Fruit fly (Drosophila melanogaster) whole organism, wandering third instar larva: ENCODE data around the gene CG14853.

Experiments
- Abd-B ChIP-seq: fragments of >200 bp; optimal IDR thresholded peaks from 2 replicates; lab custom pipeline; 2017; ENCODE audit warnings: missing biosample characterization, missing genetic modification characterization
- CG32264 ChIP-seq: fragments of 200-800 bp; sonication (Bioruptor generic); optimal IDR thresholded peaks from 2 replicates; lab custom pipeline; 2016; ENCODE audit warnings: missing biosample characterization, missing genetic modification characterization
- CG9705 ChIP-seq: fragments of 200-800 bp; sonication (Bioruptor generic); optimal IDR thresholded peaks from 2 replicates; lab custom pipeline; 2018; ENCODE audit warnings: missing biosample characterization, mild to moderate bottlenecking, missing genetic modification characterization
- CrebA ChIP-seq: fragments of 200-800 bp; sonication (Bioruptor generic); optimal IDR thresholded peaks from 2 replicates; lab custom pipeline; 2016; ENCODE audit warnings: missing biosample characterization, mild to moderate bottlenecking, missing genetic modification characterization, borderline replicate concordance
- Dfd ChIP-seq: fragments of >200 bp; optimal IDR thresholded peaks from 2 replicates; lab custom pipeline; 2017; ENCODE audit warnings: missing biosample characterization, missing genetic modification characterization
- Dif ChIP-seq: fragments of 200-275, 200-300 bp; sonication (Bioruptor generic); optimal IDR thresholded peaks from 2 replicates; lab custom pipeline; 2018; ENCODE audit warnings: missing biosample characterization, missing genetic modification characterization; ENCODE audit not compliant: partially characterized antibody
- GATAd ChIP-seq: sonication (Bioruptor generic); optimal IDR thresholded peaks from 2 replicates; lab custom pipeline; 2016; ENCODE audit warnings: missing biosample characterization, missing genetic modification characterization
- HLH106 ChIP-seq: fragments of 200-800 bp; optimal IDR thresholded peaks from 3 replicates; lab custom pipeline; 2019; ENCODE audit warnings: missing biosample characterization, mild to moderate bottlenecking, missing genetic modification characterization, moderate library complexity
- Hnf4 ChIP-seq: fragments of 200-800 bp; sonication (Bioruptor generic); optimal IDR thresholded peaks from 2 replicates; lab custom pipeline; 2016; ENCODE audit warnings: missing biosample characterization, mild to moderate bottlenecking, missing genetic modification characterization
- Hr78 ChIP-seq: fragments of >200 bp; optimal IDR thresholded peaks from 2 replicates; lab custom pipeline; 2017; ENCODE audit warnings: missing biosample characterization, missing genetic modification characterization
- Hr83 ChIP-seq: fragments of 200-300 bp; sonication (Bioruptor generic); optimal IDR thresholded peaks from 2 replicates; lab custom pipeline; 2016; ENCODE audit warnings: missing biosample characterization, mild to moderate bottlenecking, missing genetic modification characterization, moderate library complexity; ENCODE audit not compliant: poor library complexity, severe bottlenecking
- Jra ChIP-seq: sonication (Bioruptor generic); optimal IDR thresholded peaks from 2 replicates; lab custom pipeline; 2016; ENCODE audit warnings: missing biosample characterization, missing genetic modification characterization
- Mio ChIP-seq: sonication (Bioruptor generic); optimal IDR thresholded peaks from 2 replicates; lab custom pipeline; 2016; ENCODE audit warnings: missing biosample characterization, missing genetic modification characterization
- Myc ChIP-seq: fragments of >200 bp; optimal IDR thresholded peaks from 2 replicates; lab custom pipeline; 2017
- N ChIP-seq: fragments of >200 bp; optimal IDR thresholded peaks from 2 replicates; lab custom pipeline; 2018; ENCODE audit warnings: missing biosample characterization, missing external identifiers, missing genetic modification characterization
- OdsH ChIP-seq: fragments of 200-800 bp; sonication (Bioruptor generic); optimal IDR thresholded peaks from 2 replicates; lab custom pipeline; 2016; ENCODE audit warnings: missing biosample characterization, mild to moderate bottlenecking, missing genetic modification characterization
- Rel ChIP-seq, 2 experiments: fragments of 200-800 bp; sonication (Bioruptor generic) in 1 of 2; optimal IDR thresholded peaks; 2 replicates in 1 of 2; 3 replicates in 1 of 2; lab custom pipeline; 2016 to 2019; ENCODE audit warnings: mild to moderate bottlenecking in 2 of 2, missing biosample characterization in 2 of 2, missing genetic modification characterization in 2 of 2, moderate library complexity in 1 of 2
- Sp1 ChIP-seq: fragments of 200-800 bp; sonication (Bioruptor generic); optimal IDR thresholded peaks from 3 replicates; lab custom pipeline; 2019; ENCODE audit warnings: missing biosample characterization, mild to moderate bottlenecking, missing genetic modification characterization, moderate library complexity
- Vsx2 ChIP-seq: fragments of 200-300, 225-300 bp; sonication (Bioruptor generic); optimal IDR thresholded peaks from 2 replicates; lab custom pipeline; 2018; ENCODE audit warnings: missing biosample characterization, missing genetic modification characterization; ENCODE audit not compliant: partially characterized antibody
- br ChIP-seq: fragments of 200-800 bp; sonication (Bioruptor generic); optimal IDR thresholded peaks from 2 replicates; lab custom pipeline; 2016; ENCODE audit warnings: missing biosample characterization, missing genetic modification characterization
- dmrt93B ChIP-seq: fragments of 200-800 bp; sonication (Bioruptor generic); optimal IDR thresholded peaks from 2 replicates; lab custom pipeline; 2018; ENCODE audit warnings: missing biosample characterization, mild to moderate bottlenecking, missing genetic modification characterization
- dsf ChIP-seq: sonication (Bioruptor generic); optimal IDR thresholded peaks from 2 replicates; lab custom pipeline; 2016; ENCODE audit warnings: missing biosample characterization, missing genetic modification characterization, borderline replicate concordance
- ey ChIP-seq: fragments of 200-800 bp; sonication (Bioruptor generic); optimal IDR thresholded peaks from 2 replicates; lab custom pipeline; 2016; ENCODE audit warnings: missing biosample characterization, missing genetic modification characterization
- foxo ChIP-seq, 2 experiments: fragments of 200-800 bp; sonication (Bioruptor generic); optimal IDR thresholded peaks; 2 replicates in 1 of 2; 3 replicates in 1 of 2; lab custom pipeline; 2016 to 2017; ENCODE audit warnings: missing biosample characterization in 2 of 2, missing genetic modification characterization in 2 of 2
- fru ChIP-seq: fragments of 200-800 bp; sonication (Bioruptor generic); optimal IDR thresholded peaks from 3 replicates; lab custom pipeline; 2016; ENCODE audit warnings: missing biosample characterization, mild to moderate bottlenecking, missing genetic modification characterization
- h ChIP-seq: fragments of 200-800 bp; sonication (Bioruptor generic); optimal IDR thresholded peaks from 3 replicates; lab custom pipeline; 2016; ENCODE audit warnings: missing biosample characterization, mild to moderate bottlenecking, missing genetic modification characterization
- psq ChIP-seq: fragments of 200-800 bp; sonication (Bioruptor generic); optimal IDR thresholded peaks from 3 replicates; lab custom pipeline; 2017; ENCODE audit warnings: missing biosample characterization, mild to moderate bottlenecking, missing genetic modification characterization, moderate library complexity
- rgr ChIP-seq: fragments of 200-800 bp; sonication (Bioruptor generic); optimal IDR thresholded peaks from 3 replicates; lab custom pipeline; 2016; ENCODE audit warnings: missing biosample characterization, mild to moderate bottlenecking, missing genetic modification characterization
- sage ChIP-seq: fragments of 200-800 bp; sonication (Bioruptor generic); optimal IDR thresholded peaks from 2 replicates; lab custom pipeline; 2016; ENCODE audit warnings: missing biosample characterization, mild to moderate bottlenecking, missing genetic modification characterization
- sv ChIP-seq: fragments of 200-800 bp; sonication (Bioruptor generic); optimal IDR thresholded peaks from 3 replicates; lab custom pipeline; 2016; ENCODE audit warnings: missing biosample characterization, missing genetic modification characterization
- tai ChIP-seq: sonication (Bioruptor generic); optimal IDR thresholded peaks from 2 replicates; lab custom pipeline; 2016; ENCODE audit warnings: missing biosample characterization, missing genetic modification characterization
- usp ChIP-seq: fragments of >200 bp; optimal IDR thresholded peaks from 2 replicates; lab custom pipeline; 2017; ENCODE audit warnings: missing biosample characterization, missing genetic modification characterization
- woc ChIP-seq: sonication (Bioruptor generic); optimal IDR thresholded peaks from 2 replicates; lab custom pipeline; 2016; ENCODE audit warnings: missing biosample characterization, mild to moderate bottlenecking, missing genetic modification characterization

The CG14853 gene

dm6 chr3R:14625215-14626156, 16.0 kb downstream of the CG14853 start, which contains the start of the genes put and His4r:
Gene put, minus strand, starts transcription at chr3R:14625703.
Gene His4r, plus strand, starts transcription at chr3R:14625755.
- no peak for TF ChIP-seq Hr78 (GFP tag; lab: Kevin White, UChicago)
- peak; percentile 9 for TF ChIP-seq OdsH (GFP tag; lab: Kevin White, UChicago)
- peak; percentile 3 for TF ChIP-seq woc
- TF ChIP-seq Rel (GFP tag; optimal IDR thresholded peaks at IDR 0.05; lab: Kevin White, UChicago) = no peak
- TF ChIP-seq Rel (tag; optimal IDR thresholded peaks at IDR 0.05; lab: Kevin White, UChicago) = peak; percentile 34
- TF ChIP-seq dmrt93B (GFP tag; lab: Kevin White, UChicago) = no peak
- no peak for TF ChIP-seq CG9705
- peak; percentile 44 for TF ChIP-seq Sp1 (GFP tag; lab: Kevin White, UChicago)
- peak; percentile 60 for TF ChIP-seq h
- peak in 1 of 2 experiments; percentile 39 for TF ChIP-seq foxo (GFP tag; optimal IDR thresholded peaks at IDR 0.05; lab: Kevin White, UChicago)
- TF ChIP-seq Jra (GFP tag; lab: Kevin White, UChicago) = peak; percentile 35
- peak; percentile 18 for TF ChIP-seq HLH106
- peak; percentile 28 for TF ChIP-seq Hr83 (GFP tag; lab: Kevin White, UChicago)
- peak; percentile 59 for TF ChIP-seq rgr (GFP tag; lab: Kevin White, UChicago)

- TF ChIP-seq Mio (GFP tag; lab: Kevin White, UChicago) (no peak), Rel (GFP tag; optimal IDR thresholded peaks at IDR 0.05; lab: Kevin White, UChicago) (no peak), Rel (tag; optimal IDR thresholded peaks at IDR 0.05; lab: Kevin White, UChicago) (peak; percentile 56)
Observed at dm6 chr3R:14626781-14627180, 17.3 kb downstream of the CG14853 start.

- TF ChIP-seq sv (GFP tag; lab: Kevin White, UChicago) = no peak
- peak; percentile 41 for TF ChIP-seq Vsx2 (GFP tag; lab: Kevin White, UChicago)
- no peak for TF ChIP-seq sage
- no peak for TF ChIP-seq Dfd
Observed at dm6 chr3R:14630119-14630623, 20.7 kb downstream of the CG14853 start, which contains the start of gene Cad88C. Gene Cad88C, plus strand, starts transcription at chr3R:14630478.

dm6 chr3R:14631911-14632310, 22.5 kb downstream of the CG14853 start:
- TF ChIP-seq Abd-B (GFP tag; lab: Kevin White, UChicago) = no peak
- TF ChIP-seq N (GFP tag; lab: Kevin White, UChicago) = no peak
- TF ChIP-seq dsf (GFP tag; lab: Kevin White, UChicago) = no peak
- TF ChIP-seq Rel (GFP tag; optimal IDR thresholded peaks at IDR 0.05; lab: Kevin White, UChicago) = no peak
- no peak for TF ChIP-seq Rel (tag; optimal IDR thresholded peaks at IDR 0.05; lab: Kevin White, UChicago)
- no peak for TF ChIP-seq Dif
- TF ChIP-seq foxo (GFP tag; optimal IDR thresholded peaks at IDR 0.05; lab: Kevin White, UChicago) = no peak
- no peak for TF ChIP-seq tai (GFP tag; lab: Kevin White, UChicago)
- no peak for TF ChIP-seq sv (GFP tag; lab: Kevin White, UChicago)
- TF ChIP-seq dmrt93B (GFP tag; lab: Kevin White, UChicago) = no peak
- no peak for TF ChIP-seq Myc (lab: Kevin White, UChicago)
- no peak for TF ChIP-seq rgr (GFP tag; lab: Kevin White, UChicago)
- TF ChIP-seq Hnf4 (GFP tag; lab: Kevin White, UChicago) = no peak
- no peak for TF ChIP-seq psq (GFP tag; lab: Kevin White, UChicago)
- TF ChIP-seq br (GFP tag; lab: Kevin White, UChicago) = no peak
- TF ChIP-seq Jra (GFP tag; lab: Kevin White, UChicago) = no peak
- TF ChIP-seq Mio (GFP tag; lab: Kevin White, UChicago) = no peak
- no peak for TF ChIP-seq GATAd (GFP tag; lab: Kevin White, UChicago)
- TF ChIP-seq CG32264 (GFP tag; lab: Kevin White, UChicago) = no peak
- TF ChIP-seq, all 38 proteins: peak for 0

dm6 chr3R:14642463-14642862, 33.0 kb downstream of the CG14853 start, which contains the start of gene CG7886:
Gene CG7886, minus strand, starts transcription at chr3R:14642563.
- TF ChIP-seq GATAd (GFP tag; lab: Kevin White, UChicago) = no peak
- no peak for TF ChIP-seq Sp1 (GFP tag; lab: Kevin White, UChicago)
- no peak for TF ChIP-seq Mio (GFP tag; lab: Kevin White, UChicago)
- TF ChIP-seq ey (GFP tag; lab: Kevin White, UChicago) = no peak
- TF ChIP-seq HLH106 = no peak
- no peak for TF ChIP-seq dsf (GFP tag; lab: Kevin White, UChicago)
- no peak for TF ChIP-seq Vsx2 (GFP tag; lab: Kevin White, UChicago)
- no peak for TF ChIP-seq usp
- TF ChIP-seq Abd-B (GFP tag; lab: Kevin White, UChicago) = no peak
- TF ChIP-seq fru (GFP tag; lab: Kevin White, UChicago) = no peak
- TF ChIP-seq Dif = no peak
- TF ChIP-seq Hr83 (GFP tag; lab: Kevin White, UChicago) = no peak
- no peak for TF ChIP-seq CrebA (GFP tag; lab: Kevin White, UChicago)
- no peak for TF ChIP-seq sage
